Worm (Caenorhabditis elegans): ENCODE measurements around the gene srh-135.

Gene srh-135

DNA sequence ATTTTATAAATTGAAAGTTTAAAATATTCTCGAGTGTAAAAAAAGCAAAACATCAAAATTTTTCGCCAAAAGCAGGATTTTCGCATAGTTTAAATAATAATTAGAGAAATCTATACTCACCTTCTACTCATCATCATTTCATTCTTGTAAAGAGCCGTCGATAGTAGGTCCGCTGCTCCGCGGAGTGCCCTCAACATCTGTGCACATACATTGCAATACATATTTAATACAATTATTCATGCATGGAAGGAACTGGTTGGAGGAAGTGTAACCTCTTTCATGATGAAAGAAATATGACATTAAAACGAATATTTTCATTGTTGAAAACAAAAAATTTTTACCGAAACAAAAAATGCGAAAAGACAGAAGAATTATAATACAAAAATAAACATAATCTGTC, 15.4 kb upstream of the srh-135 start, which contains the start of gene mrps-14:
mrps-14 (minus strand) TSS at position 197 of the 400 bp plus-strand sequence.
- TF ChIP-seq lsy-2 (tag; optimal IDR thresholded peaks at IDR 0.05) (no peak), ztf-4 (tag; optimal IDR thresholded peaks at IDR 0.05) (no peak), fos-1 (tag; optimal IDR thresholded peaks at IDR 0.05) (no peak), sma-3 (GFP tag; optimal IDR thresholded peaks at IDR 0.05) (no peak), elt-1 (tag; optimal IDR thresholded peaks at IDR 0.05) (no peak), nhr-6 (tag; optimal IDR thresholded peaks at IDR 0.05) (no peak), zag-1 (tag; optimal IDR thresholded peaks at IDR 0.05) (no peak), nhr-77 (tag; optimal IDR thresholded peaks at IDR 0.05) (no peak), unc-55 (GFP tag; optimal IDR thresholded peaks at IDR 0.05) (no peak), nhr-129 (tag; optimal IDR thresholded peaks at IDR 0.05) (no peak), nhr-23 (tag; optimal IDR thresholded peaks at IDR 0.05) (no peak), gmeb-1 (tag; optimal IDR thresholded peaks at IDR 0.05) (no peak)

DNA sequence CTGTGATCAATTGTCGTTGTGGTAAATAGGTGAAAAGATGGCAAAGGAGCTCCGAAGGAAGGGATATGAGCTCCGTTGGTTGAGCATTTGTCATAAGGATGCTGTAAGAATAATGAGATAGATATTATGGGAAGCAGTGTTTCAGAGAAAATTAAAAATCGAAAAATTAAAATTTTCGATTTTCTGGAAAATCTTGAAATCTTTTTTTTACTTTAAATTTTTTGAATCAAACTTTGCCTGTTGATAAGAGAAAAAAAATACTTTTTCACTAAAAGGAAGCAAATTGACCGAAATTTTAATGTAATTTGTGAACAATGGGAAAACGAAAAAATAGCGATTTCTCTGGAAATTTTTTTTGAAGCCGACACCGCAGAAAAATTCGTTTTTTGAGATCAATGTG, 12.7 kb upstream of the srh-135 start, which contains the start of gene mec-15:
mec-15 (minus strand) TSS at position 101 of the 400 bp plus-strand sequence.
- TF ChIP-seq ceh-82 (tag; optimal IDR thresholded peaks at IDR 0.05) (no peak), Y55F3AM.14 (GFP tag; optimal IDR thresholded peaks at IDR 0.05) (no peak), R02D3.7 (tag; optimal IDR thresholded peaks at IDR 0.05) (no peak), sma-9 (GFP tag; optimal IDR thresholded peaks at IDR 0.05) (no peak), sma-9 (tag; optimal IDR thresholded peaks at IDR 0.05) (no peak), lsy-2 (tag; optimal IDR thresholded peaks at IDR 0.05) (no peak), nhr-10 (tag; optimal IDR thresholded peaks at IDR 0.05) (no peak), egl-27 (tag; optimal IDR thresholded peaks at IDR 0.05) (no peak), mab-5 (tag; optimal IDR thresholded peaks at IDR 0.05) (no peak), nhr-21 (tag; optimal IDR thresholded peaks at IDR 0.05) (no peak), F13H6.1 (tag; optimal IDR thresholded peaks at IDR 0.05) (no peak)

DNA sequence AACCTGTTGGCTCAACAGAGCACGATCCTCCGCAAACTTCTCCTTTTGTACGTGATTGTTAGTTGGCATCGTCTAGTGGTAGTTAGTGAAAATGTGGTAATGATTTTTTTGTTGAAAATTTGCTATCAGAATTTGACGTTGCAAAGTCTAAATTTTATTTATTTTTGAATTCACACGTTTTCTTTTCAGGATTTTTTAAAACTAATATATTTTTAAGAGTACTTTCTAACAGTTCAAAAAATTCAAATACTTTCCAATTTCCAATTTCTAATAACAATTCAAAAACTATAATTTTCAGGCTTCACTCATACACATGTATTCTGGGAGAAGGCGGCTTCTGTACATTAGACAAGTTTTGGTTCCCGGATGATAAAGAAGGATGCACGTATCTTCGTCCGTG, 7.5 kb upstream of the srh-135 start, which contains the start of gene ubxn-5:
ubxn-5 (minus strand) TSS at position 101 of the 400 bp plus-strand sequence.
- no peak for TF ChIP-seq ztf-11 (tag; optimal IDR thresholded peaks at IDR 0.05)
- TF ChIP-seq lin-13 (GFP tag; optimal IDR thresholded peaks at IDR 0.05), result no peak
- TF ChIP-seq snpc-4 (tag; optimal IDR thresholded peaks at IDR 0.05), result no peak
- TF ChIP-seq ztf-4 (tag; optimal IDR thresholded peaks at IDR 0.05), result no peak
- no peak for TF ChIP-seq elt-3 (tag; optimal IDR thresholded peaks at IDR 0.05)
- TF ChIP-seq ama-1 (optimal IDR thresholded peaks at IDR 0.05), result no peak
- no peak for TF ChIP-seq elt-1 (tag; optimal IDR thresholded peaks at IDR 0.05)
- TF ChIP-seq ceh-82 (tag; optimal IDR thresholded peaks at IDR 0.05), result no peak
- TF ChIP-seq sma-3 (GFP tag; optimal IDR thresholded peaks at IDR 0.05), result no peak
- TF ChIP-seq unc-62 (GFP tag; optimal IDR thresholded peaks at IDR 0.05), result no peak
- TF ChIP-seq mbf-1 (tag; optimal IDR thresholded peaks at IDR 0.05), result no peak
- no peak for TF ChIP-seq sma-9 (GFP tag; optimal IDR thresholded peaks at IDR 0.05)
- TF ChIP-seq sma-9 (tag; optimal IDR thresholded peaks at IDR 0.05), result no peak
- no peak for TF ChIP-seq R02D3.7 (tag; optimal IDR thresholded peaks at IDR 0.05)
- no peak for TF ChIP-seq nhr-6 (tag; optimal IDR thresholded peaks at IDR 0.05)
- no peak for TF ChIP-seq gmeb-1 (tag; optimal IDR thresholded peaks at IDR 0.05)
- no peak for TF ChIP-seq Y55F3AM.14 (GFP tag; optimal IDR thresholded peaks at IDR 0.05)
- no peak for TF ChIP-seq skn-1 (tag; optimal IDR thresholded peaks at IDR 0.05)
- TF ChIP-seq mab-5 (tag; optimal IDR thresholded peaks at IDR 0.05), result no peak
- TF ChIP-seq F13H6.1 (tag; optimal IDR thresholded peaks at IDR 0.05), result no peak
- TF ChIP-seq lin-39 (tag; optimal IDR thresholded peaks at IDR 0.05), result no peak

DNA sequence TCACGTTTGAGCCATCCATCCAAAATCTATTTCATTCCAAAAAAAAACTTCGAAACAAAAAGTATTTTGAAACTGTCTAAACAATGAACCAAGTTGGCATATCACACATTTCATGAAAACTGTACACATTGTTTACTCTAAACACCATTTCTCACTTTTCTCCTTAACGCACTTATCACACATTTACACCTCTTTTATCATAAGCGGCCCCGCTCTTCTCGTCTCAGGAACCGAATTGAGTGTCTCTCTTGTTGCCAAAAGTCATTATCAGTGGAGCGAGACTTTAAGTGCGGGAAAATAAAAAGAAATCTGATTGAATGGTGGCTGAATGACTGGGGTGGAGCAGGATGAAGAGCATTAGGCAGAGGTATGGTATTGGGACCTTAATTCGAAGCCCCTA, 4.9 kb upstream of the srh-135 start:
- TF ChIP-seq ztf-1 (GFP tag; conservative IDR thresholded peaks at IDR 0.05) (no peak), fos-1 (tag; optimal IDR thresholded peaks at IDR 0.05) (peak; percentile 39)

DNA sequence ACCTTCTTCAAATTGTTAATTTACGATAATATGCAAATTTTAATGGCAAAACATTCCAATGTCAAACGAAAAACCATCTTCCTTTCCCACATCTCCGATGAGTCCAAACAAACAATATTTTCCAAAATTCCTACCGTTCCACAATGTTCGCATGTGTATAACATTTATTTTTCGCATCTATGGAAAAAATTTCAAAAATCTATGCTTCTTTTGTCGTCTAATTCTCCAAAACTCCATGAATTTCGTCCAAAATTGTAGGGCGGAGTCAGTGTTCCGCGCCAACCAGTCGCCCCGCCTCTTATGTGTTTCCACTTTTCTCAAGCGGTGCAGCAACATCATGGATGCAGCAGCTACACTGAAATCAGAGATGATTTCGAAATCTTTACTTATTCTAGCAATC, 4.0 kb upstream of the srh-135 start, which contains the start of gene T01E8.8:
T01E8.8 (plus strand) TSS at position 301 of the 400 bp plus-strand sequence.
- TF ChIP-seq nhr-25 (tag; optimal IDR thresholded peaks at IDR 0.05) (no peak), aly-2 (tag; optimal IDR thresholded peaks at IDR 0.05) (no peak), lin-11 (tag; optimal IDR thresholded peaks at IDR 0.05) (no peak), unc-62 (GFP tag; optimal IDR thresholded peaks at IDR 0.05) (no peak), ztf-11 (tag; optimal IDR thresholded peaks at IDR 0.05) (no peak), mab-5 (tag; optimal IDR thresholded peaks at IDR 0.05) (no peak)

Data from whole organism, L2 larva.